Worm (Caenorhabditis elegans): ENCODE measurements around the gene nol-56.

nol-56 gene

ce11 chrV:10361830-10362397, 9.1 kb upstream of the nol-56 start, which contains the start of gene cash-1 (continued):
- TF ChIP-seq jun-1 (tag; optimal IDR thresholded peaks at IDR 0.05) (no peak), F44E2.7 (GFP tag; IDR thresholded peaks at IDR 0.05) (no peak), zag-1 (tag; optimal IDR thresholded peaks at IDR 0.05) (no peak), mxl-3 (GFP tag; optimal IDR thresholded peaks at IDR 0.05) (peak; percentile 83), mdt-29 (GFP tag; IDR thresholded peaks at IDR 0.05) (no peak), dpl-1 (GFP tag; optimal IDR thresholded peaks at IDR 0.05) (peak; percentile 81), nhr-102 (tag; optimal IDR thresholded peaks at IDR 0.05) (no peak), daf-12 (tag; optimal IDR thresholded peaks at IDR 0.05) (no peak), nhr-77 (tag; optimal IDR thresholded peaks at IDR 0.05) (peak; percentile 29), pqm-1 (tag; optimal IDR thresholded peaks at IDR 0.05) (peak; percentile 45), ama-1 (optimal IDR thresholded peaks at IDR 0.05) (no peak), nhr-48 (tag; optimal IDR thresholded peaks at IDR 0.05) (no peak), T26A8.4 (GFP tag; IDR thresholded peaks at IDR 0.05) (no peak), vab-7 (GFP tag; IDR thresholded peaks at IDR 0.05) (no peak), nhr-237 (tag; optimal IDR thresholded peaks at IDR 0.05) (no peak), zip-2 (tag; optimal IDR thresholded peaks at IDR 0.05) (no peak), daf-19 (GFP tag; conservative IDR thresholded peaks at IDR 0.05) (no peak), dve-1 (tag; optimal IDR thresholded peaks at IDR 0.05; ENCODE audit: insufficient read depth) (peak; percentile 80), duxl-1 (tag; optimal IDR thresholded peaks at IDR 0.05; ENCODE audit: poor library complexity) (no peak), ceh-44 (GFP tag; IDR thresholded peaks at IDR 0.05) (no peak), pha-4 (GFP tag; IDR thresholded peaks at IDR 0.05) (no peak), pha-4 (tag; optimal IDR thresholded peaks at IDR 0.05) (no peak), Y75B8A.6 (GFP tag; IDR thresholded peaks at IDR 0.05) (no peak), D1046.2 (GFP tag; IDR thresholded peaks at IDR 0.05) (no peak), hlh-30 (tag; optimal IDR thresholded peaks at IDR 0.05; ENCODE audit: insufficient read depth) (peak; percentile 93), zfp-3 (GFP tag; conservative IDR thresholded peaks at IDR 0.05) (no peak), mdl-1 (tag; optimal IDR thresholded peaks at IDR 0.05) (peak in 1 of 2 experiments; percentile 82), sdz-12 (GFP tag; optimal IDR thresholded peaks at IDR 0.05) (no peak), ceh-32 (tag; optimal IDR thresholded peaks at IDR 0.05; ENCODE audit: poor library complexity) (no peak), ctbp-1 (GFP tag; IDR thresholded peaks at IDR 0.05) (no peak), nhr-11 (tag; optimal IDR thresholded peaks at IDR 0.05) (no peak), spr-3 (GFP tag; optimal IDR thresholded peaks at IDR 0.05) (no peak), snpc-1.2 (GFP tag; IDR thresholded peaks at IDR 0.05) (no peak), egl-43 (GFP tag; IDR thresholded peaks at IDR 0.05) (0 out of 2 replicates have a peak, but pooled peaks have one; percentile 21), skn-1 (tag; optimal IDR thresholded peaks at IDR 0.05) (no peak), lin-38 (GFP tag; IDR thresholded peaks at IDR 0.05) (peak; percentile 89), hmg-1.1 (GFP tag; IDR thresholded peaks at IDR 0.05) (peak; percentile 41; the same call in 1 of the 2 replicates), ZK337.2 (GFP tag; IDR thresholded peaks at IDR 0.05) (no peak), lin-39 (tag; optimal IDR thresholded peaks at IDR 0.05) (no peak), ces-1 (GFP tag; optimal IDR thresholded peaks at IDR 0.05) (peak; percentile 65), gei-8 (GFP tag; optimal IDR thresholded peaks at IDR 0.05) (no peak), F37D6.2 (tag; optimal IDR thresholded peaks at IDR 0.05) (no peak), daf-8 (GFP tag; IDR thresholded peaks at IDR 0.05) (no peak), lin-1 (GFP tag; IDR thresholded peaks at IDR 0.05) (0 out of 2 replicates have a peak, but pooled peaks have one; percentile 33), arid-1 (GFP tag; conservative IDR thresholded peaks at IDR 0.05) (0 out of 2 replicates have a peak, but pooled peaks have one; percentile 30), nhr-25 (tag; optimal IDR thresholded peaks at IDR 0.05; ENCODE audit: borderline replicate concordance, insufficient read depth) (peak; percentile 25), zip-11 (GFP tag; IDR thresholded peaks at IDR 0.05) (no peak), ceh-28 (tag; optimal IDR thresholded peaks at IDR 0.05) (no peak), rbr-2 (tag; optimal IDR thresholded peaks at IDR 0.05) (peak; percentile 46), ceh-20 (GFP tag; IDR thresholded peaks at IDR 0.05) (no peak)

Measured in whole organism, L4 larva.